Fruit fly (Drosophila melanogaster) whole organism, embryonic: ENCODE data around the gene mib1.

Source experiments
- Aef1 ChIP-seq: fragments of 200-800 bp; sonication (Bioruptor generic); IDR thresholded peaks from 3 replicates; pipeline ENCODE4 v1.3.6; 2022; ENCODE audit warnings: missing biosample characterization, missing genetic modification characterization
- CG10209 ChIP-seq: fragments of 200-800 bp; sonication (Bioruptor generic); optimal IDR thresholded peaks from 3 replicates; lab custom pipeline; 2017; ENCODE audit warnings: missing biosample characterization, mild to moderate bottlenecking, missing genetic modification characterization, missing genetic modification reagents
- CG10366 ChIP-seq: fragments of 200-800 bp; sonication (Bioruptor generic); IDR thresholded peaks from 2 replicates; pipeline ENCODE4 v1.3.6; 2022; ENCODE audit warnings: missing biosample characterization, missing genetic modification characterization
- CG10543 ChIP-seq: fragments of 200-800 bp; sonication (Bioruptor generic); optimal IDR thresholded peaks from 3 replicates; lab custom pipeline; 2017; ENCODE audit warnings: missing biosample characterization, mild to moderate bottlenecking, missing genetic modification characterization, moderate library complexity
- CG10959 ChIP-seq: fragments of 200-800 bp; sonication (Bioruptor generic); IDR thresholded peaks from 2 replicates; pipeline ENCODE4 v1.3.6; 2022; ENCODE audit warnings: missing biosample characterization, missing genetic modification characterization
- CG13424 ChIP-seq: fragments of 200-800 bp; sonication (Bioruptor generic); optimal IDR thresholded peaks from 2 replicates; lab custom pipeline; 2019; ENCODE audit warnings: missing biosample characterization, mild to moderate bottlenecking, missing genetic modification characterization, moderate library complexity
- CG14965 ChIP-seq: fragments of 200-800 bp; sonication (Bioruptor generic); optimal IDR thresholded peaks from 2 replicates; lab custom pipeline; 2016; ENCODE audit warnings: missing biosample characterization, missing genetic modification characterization, borderline replicate concordance
- CG1832 ChIP-seq: fragments of 200-800 bp; sonication (Bioruptor generic); optimal IDR thresholded peaks from 2 replicates; lab custom pipeline; 2017; ENCODE audit warnings: missing biosample characterization, mild to moderate bottlenecking, missing genetic modification characterization, inconsistent platforms
- CG2116 ChIP-seq: fragments of 200-800 bp; sonication (Bioruptor generic); optimal IDR thresholded peaks from 3 replicates; lab custom pipeline; 2018; ENCODE audit warnings: missing biosample characterization, mild to moderate bottlenecking, missing genetic modification characterization
- CG2129 ChIP-seq: fragments of 200-800 bp; sonication (Bioruptor generic); IDR thresholded peaks from 2 replicates; pipeline ENCODE4 v1.3.6; 2022; ENCODE audit warnings: missing biosample characterization, missing genetic modification characterization; ENCODE audit not compliant: partially characterized antibody
- CG7839 ChIP-seq: fragments of 200-800 bp; sonication (Bioruptor generic); optimal IDR thresholded peaks from 3 replicates; lab custom pipeline; 2018; ENCODE audit warnings: missing biosample characterization, mild to moderate bottlenecking, missing genetic modification characterization, moderate library complexity
- CG7987 ChIP-seq: fragments of 200-800 bp; sonication (Bioruptor generic); optimal IDR thresholded peaks from 2 replicates; lab custom pipeline; 2018; ENCODE audit warnings: missing biosample characterization, mild to moderate bottlenecking, missing genetic modification characterization, moderate library complexity
- Dll ChIP-seq: fragments of 200-800 bp; sonication (Bioruptor generic); IDR thresholded peaks from 4 replicates; pipeline ENCODE4 v1.3.6; 2022; ENCODE audit warnings: missing biosample characterization, missing genetic modification characterization; ENCODE audit not compliant: partially characterized antibody
- Doc2 ChIP-seq: fragments of 200-800 bp; sonication (Bioruptor generic); IDR thresholded peaks from 2 replicates; pipeline ENCODE4 v1.3.6; 2022; ENCODE audit warnings: missing biosample characterization, missing genetic modification characterization
- Hmr ChIP-seq: fragments of 200-800 bp; sonication (Bioruptor generic); optimal IDR thresholded peaks from 3 replicates; lab custom pipeline; 2017; ENCODE audit warnings: mild to moderate bottlenecking, missing biosample characterization, missing genetic modification reagents, missing genetic modification characterization
- Hmx ChIP-seq: fragments of 200-800 bp; sonication (Bioruptor generic); optimal IDR thresholded peaks from 2 replicates; lab custom pipeline; 2016; ENCODE audit warnings: missing biosample characterization, missing genetic modification characterization
- Hr78 ChIP-seq, 2 experiments: fragments of 200-800 bp in 1 of 2; fragments of >200 bp in 1 of 2; sonication (Bioruptor generic) in 1 of 2; optimal IDR thresholded peaks; 2 replicates each; lab custom pipeline; 2017 to 2019; ENCODE audit warnings: missing biosample characterization in 2 of 2, missing genetic modification characterization in 2 of 2, mild to moderate bottlenecking in 1 of 2, moderate library complexity in 1 of 2
- NK7.1 ChIP-seq: fragments of 200-800 bp; sonication (Bioruptor generic); optimal IDR thresholded peaks from 3 replicates; lab custom pipeline; 2016; ENCODE audit warnings: missing biosample characterization, missing genetic modification characterization
- Nf-YB ChIP-seq: fragments of 200-800 bp; sonication (Bioruptor generic); optimal IDR thresholded peaks from 3 replicates; lab custom pipeline; 2019; ENCODE audit warnings: missing biosample characterization, mild to moderate bottlenecking, missing genetic modification characterization, moderate library complexity
- Sox100B ChIP-seq: fragments of 200-800 bp; sonication (Bioruptor generic); optimal IDR thresholded peaks from 3 replicates; lab custom pipeline; 2018; ENCODE audit warnings: missing biosample characterization, mild to moderate bottlenecking, missing genetic modification characterization
- Sox102F ChIP-seq: fragments of 200-800 bp; sonication (Bioruptor generic); optimal IDR thresholded peaks from 2 replicates; lab custom pipeline; 2018; ENCODE audit warnings: missing biosample characterization, mild to moderate bottlenecking, missing genetic modification characterization, moderate library complexity
- Stat92E ChIP-seq, 3 experiments: fragments of >200 bp in 2 of 3; fragments of 200-800 bp in 1 of 3; sonication (Bioruptor generic) in 1 of 3; optimal IDR thresholded peaks; 2 replicates each; lab custom pipeline; 2017 to 2019; ENCODE audit warnings: missing biosample characterization in 3 of 3, missing genetic modification characterization in 3 of 3, mild to moderate bottlenecking in 1 of 3, moderate library complexity in 1 of 3
- abd-A ChIP-seq: fragments of 200-800 bp; sonication (Bioruptor generic); optimal IDR thresholded peaks from 3 replicates; lab custom pipeline; 2019; ENCODE audit warnings: missing biosample characterization, mild to moderate bottlenecking, missing genetic modification characterization, moderate library complexity
- ac ChIP-seq: fragments of 200-800 bp; sonication (Bioruptor generic); optimal IDR thresholded peaks from 3 replicates; lab custom pipeline; 2017; ENCODE audit warnings: missing biosample characterization, mild to moderate bottlenecking, missing genetic modification characterization
- bcd ChIP-seq: fragments of 200-800 bp; sonication (Bioruptor generic); optimal IDR thresholded peaks from 2 replicates; lab custom pipeline; 2017; ENCODE audit warnings: missing biosample characterization, mild to moderate bottlenecking, missing genetic modification characterization
- bigmax ChIP-seq: fragments of 200-800 bp; sonication (Bioruptor generic); optimal IDR thresholded peaks from 2 replicates; lab custom pipeline; 2018; ENCODE audit warnings: missing biosample characterization, mild to moderate bottlenecking, missing genetic modification characterization
- cad ChIP-seq: fragments of >200 bp; optimal IDR thresholded peaks from 2 replicates; lab custom pipeline; 2017; ENCODE audit warnings: missing biosample characterization, missing genetic modification characterization
- cg ChIP-seq: fragments of 200-800 bp; sonication (Bioruptor generic); optimal IDR thresholded peaks from 3 replicates; lab custom pipeline; 2019; ENCODE audit warnings: missing biosample characterization, mild to moderate bottlenecking, missing genetic modification characterization, moderate library complexity
- chif ChIP-seq, 2 experiments: fragments of 200-800 bp; sonication (Bioruptor generic); optimal IDR thresholded peaks; 3 replicates each; lab custom pipeline; 2016; ENCODE audit warnings: missing biosample characterization in 2 of 2, missing genetic modification characterization in 2 of 2
- crol ChIP-seq: fragments of 200-800 bp; sonication (Bioruptor generic); IDR thresholded peaks from 2 replicates; pipeline ENCODE4 v1.3.6; 2022; ENCODE audit warnings: missing biosample characterization, missing genetic modification characterization
- dpn ChIP-seq, 2 experiments: fragments of 200-800 bp; sonication (Bioruptor generic); optimal IDR thresholded peaks; 3 replicates each; lab custom pipeline; 2016; ENCODE audit warnings: missing biosample characterization in 2 of 2, missing genetic modification characterization in 2 of 2
- exex ChIP-seq: fragments of 200-800 bp; sonication (Bioruptor generic); optimal IDR thresholded peaks from 4 replicates; lab custom pipeline; 2018; ENCODE audit warnings: missing biosample characterization, mild to moderate bottlenecking, missing genetic modification characterization, moderate library complexity
- gce ChIP-seq: fragments of 200-800 bp; sonication (Bioruptor generic); IDR thresholded peaks from 3 replicates; pipeline ENCODE4 v1.3.6; 2022; ENCODE audit warnings: missing biosample characterization, missing genetic modification characterization
- gcm ChIP-seq: fragments of 200-800 bp; sonication (Bioruptor generic); optimal IDR thresholded peaks from 2 replicates; lab custom pipeline; 2019; ENCODE audit warnings: missing biosample characterization, mild to moderate bottlenecking, missing genetic modification characterization, moderate library complexity
- grn ChIP-seq: fragments of 200-800 bp; sonication (Bioruptor generic); optimal IDR thresholded peaks from 3 replicates; lab custom pipeline; 2017; ENCODE audit warnings: missing biosample characterization, missing genetic modification characterization
- gro ChIP-seq: fragments of 200-800 bp; sonication (Bioruptor generic); optimal IDR thresholded peaks from 2 replicates; lab custom pipeline; 2016; ENCODE audit warnings: missing biosample characterization, missing genetic modification characterization
- hb ChIP-seq: fragments of 200-800 bp; sonication (Bioruptor generic); IDR thresholded peaks from 3 replicates; pipeline ENCODE4 v1.3.6; 2022; ENCODE audit warnings: missing biosample characterization, missing genetic modification characterization; ENCODE audit not compliant: partially characterized antibody
- kay ChIP-seq: fragments of 200-800 bp; sonication (Bioruptor generic); optimal IDR thresholded peaks from 2 replicates; lab custom pipeline; 2016; ENCODE audit warnings: missing biosample characterization, missing genetic modification characterization
- kni ChIP-seq: fragments of 200-800 bp; sonication (Bioruptor generic); optimal IDR thresholded peaks from 3 replicates; lab custom pipeline; 2017; ENCODE audit warnings: mild to moderate bottlenecking, missing biosample characterization, missing genetic modification reagents, missing genetic modification characterization
- mld ChIP-seq: fragments of 200-800 bp; sonication (Bioruptor generic); IDR thresholded peaks from 3 replicates; pipeline ENCODE4 v1.3.6; 2022; ENCODE audit warnings: missing biosample characterization, missing genetic modification characterization; ENCODE audit not compliant: partially characterized antibody
- oc ChIP-seq: fragments of 200-800 bp; sonication (Bioruptor generic); optimal IDR thresholded peaks from 2 replicates; lab custom pipeline; 2018; ENCODE audit warnings: missing biosample characterization, mild to moderate bottlenecking, missing genetic modification characterization, moderate library complexity
- pros ChIP-seq: fragments of 200-800 bp; sonication (Bioruptor generic); optimal IDR thresholded peaks from 3 replicates; lab custom pipeline; 2019; ENCODE audit warnings: missing biosample characterization, mild to moderate bottlenecking, missing genetic modification characterization, moderate library complexity
- sd ChIP-seq: fragments of 200-800 bp; sonication (Bioruptor generic); optimal IDR thresholded peaks from 3 replicates; lab custom pipeline; 2018; ENCODE audit warnings: missing biosample characterization, mild to moderate bottlenecking, missing genetic modification characterization, moderate library complexity
- shn ChIP-seq: fragments of 200-800 bp; sonication (Bioruptor generic); optimal IDR thresholded peaks from 3 replicates; lab custom pipeline; 2016; ENCODE audit warnings: missing biosample characterization, missing genetic modification characterization
- tll ChIP-seq, 2 experiments: fragments of 200-800 bp in 1 of 2; fragments of >200 bp in 1 of 2; sonication (Bioruptor generic) in 1 of 2; optimal IDR thresholded peaks; 2 replicates each; lab custom pipeline; 2017 to 2019; ENCODE audit warnings: missing biosample characterization in 2 of 2, missing genetic modification characterization in 2 of 2, mild to moderate bottlenecking in 1 of 2, moderate library complexity in 1 of 2
- tna ChIP-seq: fragments of 200-800 bp; sonication (Bioruptor generic); IDR thresholded peaks from 2 replicates; pipeline ENCODE4 v1.3.6; 2022; ENCODE audit warnings: missing biosample characterization, missing genetic modification characterization; ENCODE audit not compliant: partially characterized antibody
- twi ChIP-seq: fragments of 200-800 bp; optimal IDR thresholded peaks from 2 replicates; lab custom pipeline; 2019; ENCODE audit warnings: missing biosample characterization, mild to moderate bottlenecking, missing genetic modification characterization, moderate library complexity
- usp ChIP-seq: fragments of >200 bp; optimal IDR thresholded peaks from 2 replicates; lab custom pipeline; 2017; ENCODE audit warnings: missing biosample characterization, missing genetic modification characterization

Gene mib1

DNA sequence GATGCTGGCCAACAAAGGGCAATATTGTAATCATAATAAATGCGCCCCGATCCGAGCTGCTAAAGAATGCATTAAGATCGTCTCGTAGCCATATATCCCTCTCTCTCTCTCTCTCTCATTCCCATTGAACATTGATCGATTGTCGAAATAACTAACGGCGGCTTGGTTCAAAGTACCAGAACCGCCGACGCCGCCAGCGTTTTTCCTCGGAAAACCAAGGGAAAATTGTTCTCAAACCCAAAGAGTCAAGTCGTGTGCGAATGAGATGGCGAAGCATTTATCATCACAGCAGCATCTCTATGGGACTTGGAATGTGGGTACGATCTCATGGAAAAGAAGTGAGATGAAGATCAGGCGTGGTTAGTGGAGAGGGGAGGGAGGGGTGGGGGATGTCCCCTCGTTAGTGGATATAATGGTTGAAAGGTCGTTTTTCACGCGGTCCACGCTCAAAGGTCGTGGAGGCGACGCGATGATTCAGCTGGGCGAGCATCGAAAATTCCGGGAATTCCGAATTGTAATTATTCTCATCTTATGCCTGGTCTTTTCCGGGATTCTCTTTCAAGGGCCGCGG lies 32.3 kb upstream of the mib1 start (continued):
- TF ChIP-seq bcd (GFP tag; lab: Kevin White, UChicago) (no peak), CG7987 (GFP tag; lab: Kevin White, UChicago) (no peak), shn (GFP tag; lab: Kevin White, UChicago) (peak; percentile 5), pros (peak; percentile 84), CG14965 (no peak), grn (GFP tag; lab: Kevin White, UChicago) (peak; percentile 84), Aef1 (no peak), usp (GFP tag; lab: Kevin White, UChicago) (no peak), crol (GFP tag; lab: Robert Waterston, UW) (peak; percentile 87), Nf-YB (GFP tag; lab: Kevin White, UChicago) (no peak), bigmax (GFP tag; lab: Kevin White, UChicago) (no peak), Stat92E (GFP tag; optimal IDR thresholded peaks at IDR 0.05; lab: Kevin White, UChicago) (peak in 1 of 3 experiments; percentile 95), Hr78 (GFP tag; optimal IDR thresholded peaks at IDR 0.05; lab: Kevin White, UChicago) (peak in 1 of 2 experiments; percentile 62), tna (no peak), abd-A (tag; lab: Kevin White, UChicago) (peak; percentile 68), CG1832 (GFP tag; lab: Kevin White, UChicago) (peak; percentile 37), twi (peak; percentile 11), gcm (GFP tag; lab: Kevin White, UChicago) (peak; percentile 35), gce (GFP tag; lab: Robert Waterston, UW) (0 out of 3 replicates have a peak, but pooled peaks have one; percentile 31), CG7839 (tag; lab: Kevin White, UChicago) (no peak), CG2129 (GFP tag; lab: Robert Waterston, UW) (no peak), kni (GFP tag; lab: Kevin White, UChicago) (peak; percentile 88), cad (peak; percentile 58), chif (GFP tag; optimal IDR thresholded peaks at IDR 0.05; lab: Kevin White, UChicago) (no peak), CG10366 (GFP tag; lab: Robert Waterston, UW) (no peak), mld (GFP tag; lab: Robert Waterston, UW) (no peak), tll (GFP tag; optimal IDR thresholded peaks at IDR 0.05; lab: Kevin White, UChicago) (peak in 1 of 2 experiments; percentile 89), kay (no peak), oc (tag; lab: Kevin White, UChicago) (peak; percentile 4), sd (tag; lab: Kevin White, UChicago) (peak; percentile 69), cg (peak; percentile 24), CG10543 (GFP tag; lab: Kevin White, UChicago) (peak; percentile 28), CG2116 (GFP tag; lab: Kevin White, UChicago) (no peak)
- TF ChIP-seq, all 482 proteins: peak for 24

- TF ChIP-seq CG10209 (GFP tag; lab: Kevin White, UChicago) (peak; percentile 50), Dll (no peak), hb (no peak), Doc2 (GFP tag; lab: Robert Waterston, UW) (no peak), Hmr (GFP tag; lab: Kevin White, UChicago) (peak; percentile 20), NK7.1 (GFP tag; lab: Kevin White, UChicago) (no peak), exex (tag; lab: Kevin White, UChicago) (no peak), Sox100B (GFP tag; lab: Kevin White, UChicago) (peak; percentile 34), ac (GFP tag; lab: Kevin White, UChicago) (peak; percentile 15), Hmx (GFP tag; lab: Kevin White, UChicago) (no peak), Sox102F (peak; percentile 49), CG13424 (tag; lab: Kevin White, UChicago) (peak; percentile 69), CG10959 (GFP tag; lab: Robert Waterston, UW) (peak; percentile 37; the same call in 1 of the 2 replicates), gro (GFP tag; lab: Kevin White, UChicago) (no peak), dpn (GFP tag; optimal IDR thresholded peaks at IDR 0.05; lab: Kevin White, UChicago) (peak in 1 of 2 experiments; percentile 21)
Measured at dm6 chr3L:16043045-16043781, 31.6 kb upstream of the mib1 start.
